Worm (Caenorhabditis elegans): Measurements from ENCODE around the gene F17E9.5.

DNA sequence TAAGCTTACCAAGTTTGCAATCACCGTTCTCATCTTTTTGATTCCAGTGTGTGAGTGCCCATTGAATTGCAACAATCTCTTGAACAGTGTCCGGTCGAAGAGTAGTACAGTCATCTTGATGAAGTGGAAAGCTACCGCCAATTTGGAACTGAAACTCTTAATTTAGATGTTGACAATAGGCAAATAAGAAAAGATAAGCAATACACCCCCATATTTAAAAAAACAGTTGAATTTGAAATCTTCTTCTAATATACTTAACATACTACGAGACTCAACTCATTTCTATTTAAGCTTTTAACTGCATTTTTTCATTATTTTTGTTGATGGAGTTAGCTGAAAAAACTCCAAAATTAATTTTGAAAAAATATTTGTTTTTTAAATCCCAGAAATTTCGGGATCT lies 33.5 kb upstream of the F17E9.5 start:
- TF ChIP-seq hlh-30 (tag; optimal IDR thresholded peaks at IDR 0.05; ENCODE audit: insufficient read depth): no peak
- TF ChIP-seq nhr-28 (tag; optimal IDR thresholded peaks at IDR 0.05): no peak
- no peak for TF ChIP-seq vab-7 (GFP tag; IDR thresholded peaks at IDR 0.05)
- no peak for TF ChIP-seq lin-1 (GFP tag; IDR thresholded peaks at IDR 0.05)
- no peak for TF ChIP-seq fos-1 (tag; optimal IDR thresholded peaks at IDR 0.05)
- no peak for TF ChIP-seq D1046.2 (GFP tag; IDR thresholded peaks at IDR 0.05)
- no peak for TF ChIP-seq unc-62 (GFP tag; optimal IDR thresholded peaks at IDR 0.05 in 1 of 2)
- no peak for TF ChIP-seq unc-62 (tag; optimal IDR thresholded peaks at IDR 0.05)
- TF ChIP-seq madf-5 (GFP tag; IDR thresholded peaks at IDR 0.05): no peak
- TF ChIP-seq spr-1 (tag; optimal IDR thresholded peaks at IDR 0.05): no peak
- no peak for TF ChIP-seq nhr-237 (tag; optimal IDR thresholded peaks at IDR 0.05)
- TF ChIP-seq egl-27 (tag; optimal IDR thresholded peaks at IDR 0.05): no peak
- no peak for TF ChIP-seq egl-43 (GFP tag; IDR thresholded peaks at IDR 0.05)
- TF ChIP-seq Y105C5A.15 (GFP tag; IDR thresholded peaks at IDR 0.05): no peak
- TF ChIP-seq tag-97 (GFP tag; IDR thresholded peaks at IDR 0.05): no peak
